Worm (Caenorhabditis elegans) whole organism, L4 larva: ENCODE results near the gene F59B2.12.

ENCODE experiments used
- aha-1 ChIP-seq: fragments of 150-350 bp; peaks from one replicate; lab custom pipeline; 2014; ENCODE audit warnings: missing biosample characterization, missing genetic modification characterization
- fkh-10 ChIP-seq: fragments of 150-350 bp; optimal IDR thresholded peaks from 2 replicates; lab custom pipeline; 2014; ENCODE audit warnings: missing biosample characterization, missing genetic modification reagents, missing genetic modification characterization
- skn-1 ChIP-seq: fragments of 150-350 bp; optimal IDR thresholded peaks from 2 replicates; lab custom pipeline; 2014; ENCODE audit warnings: missing biosample characterization, missing genetic modification characterization

ce11 chrIII:8988544-8988943, 28.9 kb upstream of the F59B2.12 start:
- peak; percentile 94 for TF ChIP-seq aha-1
- TF ChIP-seq fkh-10 = no peak
- TF ChIP-seq skn-1 (tag; lab: Kevin White, UChicago) = no peak
